Worm (Caenorhabditis elegans): Measurements from ENCODE around the gene lido-9.

lido-9 gene

ce11 chrII:3000535-3001264 is at the start of gene lido-9:
Gene lido-9, plus strand, starts transcription at chrII:3000768.
- TF ChIP-seq lin-15B (tag; optimal IDR thresholded peaks at IDR 0.05) = no peak
- TF ChIP-seq nhr-237 (tag; optimal IDR thresholded peaks at IDR 0.05) = no peak
- no peak for TF ChIP-seq nhr-67 (tag; optimal IDR thresholded peaks at IDR 0.05)
- TF ChIP-seq sea-2 (GFP tag; optimal IDR thresholded peaks at IDR 0.05) = no peak
- TF ChIP-seq ceh-9 (tag; optimal IDR thresholded peaks at IDR 0.05) = no peak
- no peak for TF ChIP-seq nhr-43 (tag; optimal IDR thresholded peaks at IDR 0.05; ENCODE audit: poor library complexity, severe bottlenecking)
- no peak for TF ChIP-seq hmg-11 (tag; optimal IDR thresholded peaks at IDR 0.05)
- no peak for TF ChIP-seq ZK546.5 (tag; optimal IDR thresholded peaks at IDR 0.05)
- TF ChIP-seq pqm-1 (tag; optimal IDR thresholded peaks at IDR 0.05) = no peak
- TF ChIP-seq lsy-12 (tag; optimal IDR thresholded peaks at IDR 0.05) = no peak
- no peak for TF ChIP-seq skn-1 (tag; optimal IDR thresholded peaks at IDR 0.05)
- TF ChIP-seq nhr-28 (tag; optimal IDR thresholded peaks at IDR 0.05) = no peak
- no peak for TF ChIP-seq nhr-76 (tag; optimal IDR thresholded peaks at IDR 0.05)
- no peak for TF ChIP-seq R02D3.7 (tag; optimal IDR thresholded peaks at IDR 0.05)
- TF ChIP-seq mml-1 (tag; optimal IDR thresholded peaks at IDR 0.05) = no peak

ce11 chrII:2952629-2953028 is 47.9 kb upstream of the lido-9 start, which contains the start of gene irld-51:
Gene irld-51, minus strand, starts transcription at chrII:2952729.
- TF ChIP-seq ama-1 (optimal IDR thresholded peaks at IDR 0.05) (no peak), lin-15B (tag; optimal IDR thresholded peaks at IDR 0.05) (no peak), nhr-43 (tag; optimal IDR thresholded peaks at IDR 0.05; ENCODE audit: poor library complexity, severe bottlenecking) (no peak), sea-2 (GFP tag; optimal IDR thresholded peaks at IDR 0.05) (no peak), nfya-1 (tag; optimal IDR thresholded peaks at IDR 0.05; ENCODE audit: insufficient read depth) (no peak), lin-39 (tag; optimal IDR thresholded peaks at IDR 0.05) (no peak), mml-1 (tag; optimal IDR thresholded peaks at IDR 0.05) (no peak), ceh-9 (tag; optimal IDR thresholded peaks at IDR 0.05) (no peak), fkh-2 (tag; optimal IDR thresholded peaks at IDR 0.05) (no peak), unc-62 (GFP tag; optimal IDR thresholded peaks at IDR 0.05) (no peak), pqm-1 (tag; optimal IDR thresholded peaks at IDR 0.05) (no peak), fos-1 (tag; optimal IDR thresholded peaks at IDR 0.05) (no peak), hmg-11 (tag; optimal IDR thresholded peaks at IDR 0.05) (no peak), ZK546.5 (tag; optimal IDR thresholded peaks at IDR 0.05) (no peak), elt-2 (tag; optimal IDR thresholded peaks at IDR 0.05) (no peak), nhr-11 (tag; optimal IDR thresholded peaks at IDR 0.05) (no peak), ztf-11 (tag; optimal IDR thresholded peaks at IDR 0.05) (no peak), nhr-28 (tag; optimal IDR thresholded peaks at IDR 0.05) (no peak)

ce11 chrII:2955656-2956115 is 44.9 kb upstream of the lido-9 start, which contains the start of gene irld-48:
Gene irld-48, plus strand, starts transcription at chrII:2956065.
- TF ChIP-seq egl-5 (tag; optimal IDR thresholded peaks at IDR 0.05) = no peak
- TF ChIP-seq nhr-23 (tag; optimal IDR thresholded peaks at IDR 0.05) = no peak
- no peak for TF ChIP-seq ceh-82 (tag; optimal IDR thresholded peaks at IDR 0.05)
- no peak for TF ChIP-seq unc-39 (tag; optimal IDR thresholded peaks at IDR 0.05)
- no peak for TF ChIP-seq ama-1 (optimal IDR thresholded peaks at IDR 0.05)
- no peak for TF ChIP-seq nfya-1 (tag; optimal IDR thresholded peaks at IDR 0.05; ENCODE audit: insufficient read depth)
- no peak for TF ChIP-seq nhr-43 (tag; optimal IDR thresholded peaks at IDR 0.05; ENCODE audit: poor library complexity, severe bottlenecking)
- no peak for TF ChIP-seq fkh-10 (GFP tag; optimal IDR thresholded peaks at IDR 0.05)
- TF ChIP-seq nhr-28 (tag; optimal IDR thresholded peaks at IDR 0.05) = no peak
- no peak for TF ChIP-seq mml-1 (tag; optimal IDR thresholded peaks at IDR 0.05)

ce11 chrII:2958308-2958707 is 42.3 kb upstream of the lido-9 start, which contains the start of gene srw-60:
Gene srw-60, plus strand, starts transcription at chrII:2958608.
- TF ChIP-seq mdl-1 (tag; optimal IDR thresholded peaks at IDR 0.05) (no peak), nhr-28 (tag; optimal IDR thresholded peaks at IDR 0.05) (no peak), nhr-77 (tag; optimal IDR thresholded peaks at IDR 0.05) (no peak), nhr-11 (tag; optimal IDR thresholded peaks at IDR 0.05) (no peak), jun-1 (tag; optimal IDR thresholded peaks at IDR 0.05) (no peak), lin-39 (tag; optimal IDR thresholded peaks at IDR 0.05) (no peak), unc-62 (GFP tag; optimal IDR thresholded peaks at IDR 0.05) (no peak), fkh-10 (GFP tag; optimal IDR thresholded peaks at IDR 0.05) (no peak), lin-15B (tag; optimal IDR thresholded peaks at IDR 0.05) (no peak), ZK546.5 (tag; optimal IDR thresholded peaks at IDR 0.05) (no peak), egl-27 (tag; optimal IDR thresholded peaks at IDR 0.05) (no peak), nhr-12 (tag; optimal IDR thresholded peaks at IDR 0.05) (no peak), elt-2 (tag; optimal IDR thresholded peaks at IDR 0.05) (no peak), tbx-2 (tag; optimal IDR thresholded peaks at IDR 0.05) (no peak), egl-5 (tag; optimal IDR thresholded peaks at IDR 0.05) (no peak), daf-12 (tag; optimal IDR thresholded peaks at IDR 0.05) (no peak)

All from whole organism, L3 larva.